Worm (Caenorhabditis elegans) whole organism, mixed stage, embryonic: ENCODE results near the gene srv-26.

Experiments used
- M03D4.4 ChIP-seq: sonication (generic microtip); optimal IDR thresholded peaks from 2 replicates; lab custom pipeline; 2017; ENCODE audit warnings: mild to moderate bottlenecking, missing genetic modification characterization, missing compliant biosample characterization
- bed-3 ChIP-seq: fragments of 200-800 bp; sonication (Bioruptor generic); optimal IDR thresholded peaks from 3 replicates; lab custom pipeline; 2018; ENCODE audit warnings: mild to moderate bottlenecking, missing genetic modification characterization, moderate library complexity, missing compliant biosample characterization
- blmp-1 ChIP-seq: fragments of 150-350 bp; optimal IDR thresholded peaks from 2 replicates; lab custom pipeline; 2014; ENCODE audit warnings: missing biosample characterization, missing genetic modification characterization
- ceh-39 ChIP-seq: fragments of 150-350 bp; optimal IDR thresholded peaks from 2 replicates; lab custom pipeline; 2014; ENCODE audit warnings: missing biosample characterization, missing genetic modification characterization
- ceh-43 ChIP-seq: fragments of 200-800 bp; sonication (Bioruptor generic); optimal IDR thresholded peaks from 2 replicates; lab custom pipeline; 2018; ENCODE audit warnings: mild to moderate bottlenecking, missing genetic modification characterization, moderate library complexity, missing compliant biosample characterization
- ceh-83 ChIP-seq: fragments of 200-800 bp; sonication (Bioruptor generic); optimal IDR thresholded peaks from 2 replicates; lab custom pipeline; 2018; ENCODE audit warnings: mild to moderate bottlenecking, missing genetic modification characterization, missing compliant biosample characterization
- ces-1 ChIP-seq: fragments of 150-350 bp; optimal IDR thresholded peaks from 2 replicates; lab custom pipeline; 2014; ENCODE audit warnings: missing biosample characterization, missing genetic modification reagents, missing genetic modification characterization
- cnd-1 ChIP-seq: fragments of 200-800 bp; sonication (Bioruptor generic); optimal IDR thresholded peaks from 2 replicates; lab custom pipeline; 2018; ENCODE audit warnings: mild to moderate bottlenecking, missing genetic modification characterization, missing compliant biosample characterization
- drap-1 ChIP-seq: fragments of 200-800 bp; sonication (Bioruptor generic); optimal IDR thresholded peaks from 3 replicates; lab custom pipeline; 2018; ENCODE audit warnings: mild to moderate bottlenecking, missing genetic modification characterization, missing compliant biosample characterization
- elt-1 ChIP-seq: sonication (generic microtip); optimal IDR thresholded peaks from 2 replicates; lab custom pipeline; 2017; ENCODE audit warnings: missing genetic modification characterization, mild to moderate bottlenecking, missing compliant biosample characterization, antibody characterized with exemption, moderate library complexity, borderline replicate concordance; ENCODE audit not compliant: insufficient read depth
- elt-3 ChIP-seq: fragments of 150-350 bp; optimal IDR thresholded peaks from 2 replicates; lab custom pipeline; 2014; ENCODE audit warnings: missing biosample characterization, missing genetic modification characterization
- flh-1 ChIP-seq: fragments of 200-800 bp; sonication (Bioruptor generic); optimal IDR thresholded peaks from 2 replicates; lab custom pipeline; 2018; ENCODE audit warnings: mild to moderate bottlenecking, missing genetic modification characterization, moderate library complexity, missing compliant biosample characterization
- ham-2 ChIP-seq: fragments of 200-800 bp; sonication (Bioruptor generic); optimal IDR thresholded peaks from 2 replicates; lab custom pipeline; 2018; ENCODE audit warnings: mild to moderate bottlenecking, missing genetic modification characterization, missing compliant biosample characterization
- hlh-1 ChIP-seq: fragments of 150-350 bp; optimal IDR thresholded peaks from 2 replicates; lab custom pipeline; 2014; ENCODE audit warnings: missing biosample characterization, missing genetic modification reagents, missing genetic modification characterization
- lin-13 ChIP-seq: fragments of 150-350 bp; optimal IDR thresholded peaks from 2 replicates; lab custom pipeline; 2014; ENCODE audit warnings: missing biosample characterization, missing genetic modification characterization
- lsy-2 ChIP-seq: fragments of 150-350 bp; optimal IDR thresholded peaks from 2 replicates; lab custom pipeline; 2014; ENCODE audit warnings: missing biosample characterization, missing genetic modification characterization
- mep-1 ChIP-seq: fragments of 150-350 bp; optimal IDR thresholded peaks from 2 replicates; lab custom pipeline; 2017; ENCODE audit warnings: missing biosample characterization, missing genetic modification reagents, missing genetic modification characterization, inconsistent platforms
- mls-2 ChIP-seq: sonication (generic microtip); optimal IDR thresholded peaks from 2 replicates; lab custom pipeline; 2016; ENCODE audit warnings: mild to moderate bottlenecking, missing genetic modification characterization, moderate library complexity, missing compliant biosample characterization
- nhr-12 ChIP-seq: fragments of 150-350 bp; optimal IDR thresholded peaks from 2 replicates; lab custom pipeline; 2014; ENCODE audit warnings: missing biosample characterization, missing genetic modification characterization
- nhr-2 ChIP-seq: fragments of 150-350 bp; optimal IDR thresholded peaks from 2 replicates; lab custom pipeline; 2014; ENCODE audit warnings: missing biosample characterization, missing genetic modification characterization
- nhr-237 ChIP-seq: fragments of 150-350 bp; optimal IDR thresholded peaks from 2 replicates; lab custom pipeline; 2014; ENCODE audit warnings: missing biosample characterization, missing genetic modification characterization
- nhr-28 ChIP-seq: fragments of 150-350 bp; optimal IDR thresholded peaks from 2 replicates; lab custom pipeline; 2014; ENCODE audit warnings: missing biosample characterization, missing genetic modification characterization
- nhr-76 ChIP-seq: sonication (generic microtip); optimal IDR thresholded peaks from 2 replicates; lab custom pipeline; 2017; ENCODE audit warnings: missing biosample characterization, missing genetic modification characterization
- pha-4 ChIP-seq: fragments of 150-350 bp; optimal IDR thresholded peaks from 2 replicates; lab custom pipeline; 2018; ENCODE audit warnings: missing biosample characterization, missing genetic modification reagents, missing genetic modification characterization
- sem-2 ChIP-seq: fragments of 200-800 bp; sonication (Bioruptor generic); optimal IDR thresholded peaks from 2 replicates; lab custom pipeline; 2018; ENCODE audit warnings: mild to moderate bottlenecking, missing genetic modification characterization, missing compliant biosample characterization
- snpc-4 ChIP-seq: fragments of 150-350 bp; optimal IDR thresholded peaks from 2 replicates; lab custom pipeline; 2014; ENCODE audit warnings: missing biosample characterization, missing genetic modification characterization
- sptf-1 ChIP-seq: sonication (generic microtip); optimal IDR thresholded peaks from 2 replicates; lab custom pipeline; 2017; ENCODE audit warnings: mild to moderate bottlenecking, missing genetic modification characterization, moderate library complexity, missing compliant biosample characterization
- tbx-8 ChIP-seq: fragments of 200-800 bp; sonication (Bioruptor generic); optimal IDR thresholded peaks from 2 replicates; lab custom pipeline; 2018; ENCODE audit warnings: mild to moderate bottlenecking, missing genetic modification characterization, moderate library complexity, missing compliant biosample characterization
- unc-120 ChIP-seq: sonication (generic microtip); optimal IDR thresholded peaks from 2 replicates; lab custom pipeline; 2017; ENCODE audit warnings: missing genetic modification characterization, missing compliant biosample characterization; ENCODE audit not compliant: poor library complexity, severe bottlenecking
- unc-39 ChIP-seq: fragments of 150-350 bp; optimal IDR thresholded peaks from 2 replicates; lab custom pipeline; 2014; ENCODE audit warnings: missing biosample characterization, missing genetic modification characterization
- zip-8 ChIP-seq: fragments of 150-350 bp; optimal IDR thresholded peaks from 2 replicates; lab custom pipeline; 2014; ENCODE audit warnings: missing biosample characterization, missing genetic modification characterization
- ztf-11 ChIP-seq: fragments of 150-350 bp; optimal IDR thresholded peaks from 2 replicates; lab custom pipeline; 2014; ENCODE audit warnings: missing biosample characterization, missing genetic modification characterization

The srv-26 gene

DNA sequence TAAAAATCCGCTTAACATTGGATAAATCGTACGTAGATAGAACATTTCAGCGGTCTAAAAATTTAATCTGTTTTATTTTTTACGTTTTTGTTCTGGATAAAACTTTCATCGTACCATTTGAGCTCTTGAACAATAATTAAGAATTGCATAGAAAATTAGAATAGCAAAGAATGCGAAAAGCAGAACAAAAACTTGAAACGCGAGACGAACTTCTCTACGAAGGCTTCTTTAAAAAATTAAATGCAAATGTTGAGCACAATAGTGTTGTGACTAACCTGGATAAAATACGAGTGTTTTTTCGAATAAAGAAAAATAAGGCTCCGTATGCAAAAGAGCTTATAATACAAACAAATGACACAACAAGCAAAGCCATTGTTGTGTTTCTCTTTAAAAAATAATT is 2.1 kb downstream of the srv-26 start:
- TF ChIP-seq unc-120 (tag; lab: Kevin White, UChicago) (no peak), elt-1 (tag; lab: Kevin White, UChicago) (no peak), lsy-2 (tag; lab: Kevin White, UChicago) (no peak), nhr-237 (tag; lab: Kevin White, UChicago) (no peak), bed-3 (GFP tag; lab: Kevin White, UChicago) (no peak), nhr-28 (no peak), blmp-1 (tag; lab: Kevin White, UChicago) (no peak), sptf-1 (tag; lab: Kevin White, UChicago) (no peak), flh-1 (no peak), cnd-1 (no peak), lin-13 (tag; lab: Kevin White, UChicago) (no peak), nhr-12 (tag; lab: Kevin White, UChicago) (no peak), ceh-43 (GFP tag; lab: Kevin White, UChicago) (no peak), snpc-4 (no peak), mep-1 (tag; lab: Kevin White, UChicago) (no peak), ces-1 (no peak), elt-3 (tag; lab: Kevin White, UChicago) (no peak), nhr-76 (tag; lab: Kevin White, UChicago) (no peak), drap-1 (GFP tag; lab: Kevin White, UChicago) (no peak)
- TF ChIP-seq, all 35 proteins: peak for 0

- no peak for TF ChIP-seq unc-120 (tag; lab: Kevin White, UChicago)
- TF ChIP-seq ztf-11 (tag; lab: Kevin White, UChicago), result no peak
- TF ChIP-seq tbx-8 (GFP tag; lab: Kevin White, UChicago), result no peak
- TF ChIP-seq ces-1, result no peak
- no peak for TF ChIP-seq flh-1
- TF ChIP-seq unc-39 (tag; lab: Kevin White, UChicago), result no peak
- TF ChIP-seq nhr-12 (tag; lab: Kevin White, UChicago), result no peak
- no peak for TF ChIP-seq lin-13 (tag; lab: Kevin White, UChicago)
- no peak for TF ChIP-seq hlh-1 (tag; lab: Kevin White, UChicago)
- no peak for TF ChIP-seq elt-3 (tag; lab: Kevin White, UChicago)
- TF ChIP-seq cnd-1, result no peak
- TF ChIP-seq blmp-1 (tag; lab: Kevin White, UChicago), result no peak
- TF ChIP-seq sptf-1 (tag; lab: Kevin White, UChicago), result no peak
- no peak for TF ChIP-seq M03D4.4 (tag; lab: Kevin White, UChicago)
- no peak for TF ChIP-seq nhr-2
- TF ChIP-seq ham-2 (GFP tag; lab: Kevin White, UChicago), result no peak
- TF ChIP-seq, all 35 proteins: peak for 0
Measured at ce11 chrIV:6298253-6298652, 3.4 kb downstream of the srv-26 start, which contains the start of gene srv-27. Gene srv-27 (minus strand): TSS chrIV:6298353.

DNA sequence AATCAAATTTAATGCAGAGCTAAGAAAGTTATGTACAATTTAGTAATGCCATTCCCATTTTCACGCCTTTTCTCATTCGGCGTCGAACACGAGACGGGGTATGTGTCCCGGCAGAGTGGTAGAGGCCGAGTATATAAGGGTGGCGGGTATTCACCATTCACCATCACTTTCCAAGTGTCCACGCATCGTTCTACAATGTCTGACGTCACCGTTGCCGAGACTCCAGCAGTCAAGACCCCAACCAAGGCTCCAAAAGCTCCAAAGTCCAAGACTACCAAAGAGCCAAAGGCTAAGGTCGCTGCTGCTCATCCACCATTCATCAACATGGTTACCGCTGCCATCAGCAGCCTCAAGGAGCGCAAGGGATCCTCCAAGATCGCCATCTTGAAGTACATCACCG is 7.6 kb downstream of the srv-26 start, which contains the start of gene hil-2:
Gene hil-2 (plus strand): TSS at position 160 of the 400 bp plus-strand sequence.
- TF ChIP-seq lin-13 (tag; lab: Kevin White, UChicago), result peak; percentile 75
- no peak for TF ChIP-seq lsy-2 (tag; lab: Kevin White, UChicago)
- TF ChIP-seq nhr-76 (tag; lab: Kevin White, UChicago), result no peak
- no peak for TF ChIP-seq unc-39 (tag; lab: Kevin White, UChicago)
- TF ChIP-seq blmp-1 (tag; lab: Kevin White, UChicago), result no peak
- TF ChIP-seq elt-3 (tag; lab: Kevin White, UChicago), result no peak
- peak; percentile 61 for TF ChIP-seq mep-1 (tag; lab: Kevin White, UChicago)
- peak; percentile 17 for TF ChIP-seq zip-8 (tag; lab: Kevin White, UChicago)

DNA sequence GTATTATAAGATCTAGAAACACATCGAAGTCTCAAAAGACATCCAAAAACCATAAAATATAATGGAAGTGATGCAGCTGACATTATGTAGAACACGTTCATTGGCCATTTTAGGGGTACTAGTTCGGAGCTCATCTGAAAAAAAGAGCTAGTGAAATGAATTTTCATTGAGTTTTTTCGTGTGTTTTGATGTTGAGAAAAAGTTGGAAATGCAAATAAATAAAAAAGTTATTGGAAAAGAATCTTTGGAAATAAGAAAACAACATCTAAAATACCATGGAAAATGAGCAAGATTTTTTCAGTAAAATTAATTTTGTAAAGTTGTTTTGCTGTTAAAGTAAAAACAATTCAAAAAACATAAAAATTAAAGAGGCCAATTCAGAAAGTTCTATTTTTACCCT is 10.9 kb downstream of the srv-26 start, which contains the start of gene srv-24:
Gene srv-24 (minus strand): TSS at position 101 of the 400 bp plus-strand sequence.
- no peak for TF ChIP-seq nhr-2
- no peak for TF ChIP-seq nhr-28
- TF ChIP-seq elt-3 (tag; lab: Kevin White, UChicago), result no peak
- TF ChIP-seq ces-1, result no peak
- TF ChIP-seq mls-2 (tag; lab: Kevin White, UChicago), result no peak

DNA sequence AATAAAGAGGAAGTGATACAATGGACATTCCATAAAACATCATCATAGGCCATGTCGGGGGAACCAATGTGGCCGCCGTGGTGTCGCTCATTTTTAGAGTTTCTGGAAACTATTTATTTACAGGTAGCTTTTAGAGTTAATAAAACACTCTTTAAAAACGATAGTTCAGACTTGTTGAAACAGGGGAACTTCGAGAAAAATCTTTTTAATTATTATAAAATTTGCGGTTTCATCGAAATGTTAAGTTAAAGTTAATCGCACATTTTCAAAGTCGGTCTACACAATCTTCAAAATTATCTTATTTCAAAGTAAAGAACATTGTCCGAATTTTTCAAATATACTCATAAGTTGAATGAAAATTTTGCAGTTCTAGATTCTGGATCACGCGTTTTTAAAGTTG is 17.4 kb downstream of the srv-26 start, which contains the start of gene ops-1:
Gene ops-1 (minus strand): TSS at position 101 of the 400 bp plus-strand sequence.
- no peak for TF ChIP-seq ceh-39 (tag; lab: Kevin White, UChicago)
- no peak for TF ChIP-seq sem-2
- TF ChIP-seq bed-3 (GFP tag; lab: Kevin White, UChicago), result no peak
- no peak for TF ChIP-seq M03D4.4 (tag; lab: Kevin White, UChicago)
- TF ChIP-seq lsy-2 (tag; lab: Kevin White, UChicago), result no peak
- TF ChIP-seq ceh-43 (GFP tag; lab: Kevin White, UChicago), result no peak
- TF ChIP-seq ceh-83 (GFP tag; lab: Kevin White, UChicago), result no peak
- TF ChIP-seq nhr-12 (tag; lab: Kevin White, UChicago), result no peak
- no peak for TF ChIP-seq tbx-8 (GFP tag; lab: Kevin White, UChicago)
- no peak for TF ChIP-seq cnd-1
- no peak for TF ChIP-seq elt-1 (tag; lab: Kevin White, UChicago)
- TF ChIP-seq zip-8 (tag; lab: Kevin White, UChicago), result no peak
- TF ChIP-seq ces-1, result no peak
- no peak for TF ChIP-seq snpc-4
- no peak for TF ChIP-seq pha-4 (tag; lab: Kevin White, UChicago)
- TF ChIP-seq, all 35 proteins: peak for 0
